Fruit fly (Drosophila melanogaster) whole organism, embryonic: ENCODE data around the gene CG18586.

Source experiments
- CG10267 ChIP-seq: fragments of 200-800 bp; sonication (Bioruptor generic); optimal IDR thresholded peaks from 2 replicates; lab custom pipeline; 2018; ENCODE audit warnings: missing biosample characterization, mild to moderate bottlenecking, missing genetic modification characterization, moderate library complexity
- CG10321 ChIP-seq: fragments of 200-800 bp; sonication (Bioruptor generic); IDR thresholded peaks from 2 replicates; pipeline ENCODE4 v1.3.6; 2022; ENCODE audit warnings: missing biosample characterization, missing genetic modification characterization
- CG10366 ChIP-seq: fragments of 200-800 bp; sonication (Bioruptor generic); IDR thresholded peaks from 2 replicates; pipeline ENCODE4 v1.3.6; 2022; ENCODE audit warnings: missing biosample characterization, missing genetic modification characterization
- CG11093 ChIP-seq: fragments of 200-800 bp; sonication (Bioruptor generic); IDR thresholded peaks from 3 replicates; pipeline ENCODE4 v1.3.6; 2022; ENCODE audit warnings: missing biosample characterization, missing genetic modification characterization
- CG11560 ChIP-seq: fragments of 200-800 bp; sonication (Bioruptor generic); IDR thresholded peaks from 3 replicates; pipeline ENCODE4 v1.3.6; 2022; ENCODE audit warnings: missing biosample characterization, missing genetic modification characterization
- CG12071 ChIP-seq: fragments of 200-800 bp; sonication (Bioruptor generic); optimal IDR thresholded peaks from 3 replicates; lab custom pipeline; 2018; ENCODE audit warnings: missing biosample characterization, mild to moderate bottlenecking, missing genetic modification characterization
- CG13287 ChIP-seq: fragments of 200-800 bp; sonication (Bioruptor generic); IDR thresholded peaks from 2 replicates; pipeline ENCODE4 v1.3.6; 2022; ENCODE audit warnings: missing biosample characterization, missing genetic modification characterization; ENCODE audit not compliant: partially characterized antibody
- CG14014 ChIP-seq: fragments of 200-800 bp; sonication (Bioruptor generic); IDR thresholded peaks from 2 replicates; pipeline ENCODE4 v1.3.6; 2022; ENCODE audit warnings: missing biosample characterization, missing genetic modification characterization
- CG14050 ChIP-seq: fragments of 200-800 bp; sonication (Bioruptor generic); IDR thresholded peaks from 3 replicates; pipeline ENCODE4 v1.3.6; 2022; ENCODE audit warnings: missing biosample characterization, missing genetic modification characterization
- CG1529 ChIP-seq: fragments of 200-800 bp; sonication (Bioruptor generic); optimal IDR thresholded peaks from 3 replicates; lab custom pipeline; 2018; ENCODE audit warnings: missing biosample characterization, missing genetic modification characterization
- CG15514 ChIP-seq: fragments of 200-800 bp; sonication (Bioruptor generic); optimal IDR thresholded peaks from 3 replicates; lab custom pipeline; 2017; ENCODE audit warnings: missing biosample characterization, missing genetic modification characterization, mild to moderate bottlenecking, moderate library complexity, missing genetic modification reagents
- CG15601 ChIP-seq: fragments of 200-800 bp; sonication (Bioruptor generic); optimal IDR thresholded peaks from 3 replicates; lab custom pipeline; 2019; ENCODE audit warnings: missing biosample characterization, mild to moderate bottlenecking, missing genetic modification characterization, moderate library complexity
- CG17829 ChIP-seq: fragments of 200-800 bp; optimal IDR thresholded peaks from 2 replicates; lab custom pipeline; 2019; ENCODE audit warnings: missing biosample characterization, mild to moderate bottlenecking, missing genetic modification characterization, moderate library complexity
- CG18476 ChIP-seq: fragments of 200-800 bp; sonication (Bioruptor generic); optimal IDR thresholded peaks from 2 replicates; lab custom pipeline; 2016; ENCODE audit warnings: missing biosample characterization, mild to moderate bottlenecking, missing genetic modification characterization
- CG2116 ChIP-seq: fragments of 200-800 bp; sonication (Bioruptor generic); optimal IDR thresholded peaks from 3 replicates; lab custom pipeline; 2018; ENCODE audit warnings: missing biosample characterization, mild to moderate bottlenecking, missing genetic modification characterization
- CG30403 ChIP-seq: fragments of 200-800 bp; sonication (Bioruptor generic); optimal IDR thresholded peaks from 3 replicates; lab custom pipeline; 2016; ENCODE audit warnings: missing biosample characterization, missing genetic modification characterization
- CG3407 ChIP-seq: fragments of 200-800 bp; sonication (Bioruptor generic); optimal IDR thresholded peaks from 2 replicates; lab custom pipeline; 2018; ENCODE audit warnings: missing biosample characterization, mild to moderate bottlenecking, missing genetic modification characterization
- CG43689 ChIP-seq: fragments of 200-800 bp; sonication (Bioruptor generic); IDR thresholded peaks from 2 replicates; pipeline ENCODE4 v1.3.6; 2022; ENCODE audit warnings: missing biosample characterization, missing genetic modification characterization
- CG4617 ChIP-seq: fragments of 200-800 bp; sonication (Bioruptor generic); optimal IDR thresholded peaks from 3 replicates; lab custom pipeline; 2016; ENCODE audit warnings: missing biosample characterization, missing genetic modification characterization, borderline replicate concordance
- CG9932 ChIP-seq: fragments of 200-800 bp; sonication (Bioruptor generic); IDR thresholded peaks from 2 replicates; pipeline ENCODE4 v1.3.6; 2022; ENCODE audit warnings: missing biosample characterization, missing genetic modification characterization
- CrebB ChIP-seq: fragments of 200-800 bp; sonication (Bioruptor generic); optimal IDR thresholded peaks from 3 replicates; lab custom pipeline; 2018; ENCODE audit warnings: missing biosample characterization, mild to moderate bottlenecking, missing genetic modification characterization
- Dref ChIP-seq: fragments of 200-800 bp; sonication (Bioruptor generic); IDR thresholded peaks from 2 replicates; pipeline ENCODE4 v1.3.6; 2022; ENCODE audit warnings: missing biosample characterization, missing genetic modification characterization
- E2f1 ChIP-seq: fragments of 200-800 bp; sonication (Bioruptor generic); IDR thresholded peaks from 2 replicates; pipeline ENCODE4 v1.3.6; 2022; ENCODE audit warnings: missing biosample characterization, missing genetic modification characterization
- E2f2 ChIP-seq: fragments of 200-800 bp; sonication (Bioruptor generic); IDR thresholded peaks from 2 replicates; pipeline ENCODE4 v1.3.6; 2022; ENCODE audit warnings: missing biosample characterization, missing genetic modification characterization
- Ets97D ChIP-seq: fragments of 200-800 bp; sonication (Bioruptor generic); optimal IDR thresholded peaks from 3 replicates; lab custom pipeline; 2016; ENCODE audit warnings: missing biosample characterization, missing genetic modification characterization
- HLHmδ ChIP-seq: fragments of 200-800 bp; sonication (Bioruptor generic); optimal IDR thresholded peaks from 2 replicates; lab custom pipeline; 2018; ENCODE audit warnings: missing biosample characterization, mild to moderate bottlenecking, missing genetic modification characterization, moderate library complexity
- HmgZ ChIP-seq: fragments of 200-800 bp; sonication (Bioruptor generic); optimal IDR thresholded peaks from 2 replicates; lab custom pipeline; 2018; ENCODE audit warnings: missing biosample characterization, mild to moderate bottlenecking, missing genetic modification characterization
- MTF-1 ChIP-seq: fragments of 200-800 bp; sonication (Bioruptor generic); optimal IDR thresholded peaks from 2 replicates; lab custom pipeline; 2018; ENCODE audit warnings: missing biosample characterization, mild to moderate bottlenecking, missing genetic modification characterization, borderline replicate concordance
- Myb ChIP-seq: fragments of 200-800 bp; sonication (Bioruptor generic); optimal IDR thresholded peaks from 2 replicates; lab custom pipeline; 2016; ENCODE audit warnings: missing biosample characterization, missing genetic modification characterization
- NC2β ChIP-seq: fragments of 200-800 bp; sonication (Bioruptor generic); optimal IDR thresholded peaks from 2 replicates; lab custom pipeline; 2016; ENCODE audit warnings: missing biosample characterization, missing genetic modification characterization
- Rfx ChIP-seq: fragments of 200-800 bp; sonication (Bioruptor generic); IDR thresholded peaks from 2 replicates; pipeline ENCODE4 v1.3.6; 2022; ENCODE audit warnings: missing biosample characterization, missing genetic modification characterization
- ara ChIP-seq: fragments of 200-800 bp; sonication (Bioruptor generic); IDR thresholded peaks from 2 replicates; pipeline ENCODE4 v1.3.6; 2022; ENCODE audit warnings: missing biosample characterization, missing genetic modification characterization
- az2 ChIP-seq: fragments of 200-800 bp; sonication (Bioruptor generic); optimal IDR thresholded peaks from 3 replicates; lab custom pipeline; 2016; ENCODE audit warnings: missing biosample characterization, missing genetic modification characterization
- bcd ChIP-seq: fragments of 200-800 bp; sonication (Bioruptor generic); optimal IDR thresholded peaks from 2 replicates; lab custom pipeline; 2017; ENCODE audit warnings: missing biosample characterization, mild to moderate bottlenecking, missing genetic modification characterization
- chinmo ChIP-seq: fragments of 200-800 bp; sonication (Bioruptor generic); IDR thresholded peaks from 4 replicates; pipeline ENCODE4 v1.3.6; 2022; ENCODE audit warnings: missing biosample characterization, missing genetic modification characterization; ENCODE audit not compliant: partially characterized antibody
- dpn ChIP-seq, 2 experiments: fragments of 200-800 bp; sonication (Bioruptor generic); optimal IDR thresholded peaks; 3 replicates each; lab custom pipeline; 2016; ENCODE audit warnings: missing biosample characterization in 2 of 2, missing genetic modification characterization in 2 of 2
- eyg ChIP-seq: fragments of 200-800 bp; sonication (Bioruptor generic); optimal IDR thresholded peaks from 3 replicates; lab custom pipeline; 2016; ENCODE audit warnings: missing biosample characterization, missing genetic modification characterization
- ftz-f1 ChIP-seq: fragments of 200-800 bp; sonication (Bioruptor generic); optimal IDR thresholded peaks from 2 replicates; lab custom pipeline; 2016; ENCODE audit warnings: missing biosample characterization, missing genetic modification characterization
- hbn ChIP-seq: fragments of 200-800 bp; sonication (Bioruptor generic); IDR thresholded peaks from 2 replicates; pipeline ENCODE4 v1.3.6; 2022; ENCODE audit warnings: missing biosample characterization, missing genetic modification characterization; ENCODE audit not compliant: partially characterized antibody
- otp ChIP-seq: fragments of 200-800 bp; sonication (Bioruptor generic); IDR thresholded peaks from 3 replicates; pipeline ENCODE4, ENCODE4 v1.3.6; 2022; ENCODE audit warnings: missing biosample characterization, missing genetic modification characterization
- pb ChIP-seq: fragments of 200-800 bp; sonication (Bioruptor generic); optimal IDR thresholded peaks from 3 replicates; lab custom pipeline; 2016; ENCODE audit warnings: missing biosample characterization, missing genetic modification characterization
- prd ChIP-seq, 3 experiments: fragments of >200 bp in 2 of 3; fragments of 200-800 bp in 1 of 3; sonication (Bioruptor generic) in 1 of 3; optimal IDR thresholded peaks in 2 of 3; IDR thresholded peaks in 1 of 3; 2 replicates in 2 of 3; 3 replicates in 1 of 3; pipeline versions ENCODE4 v1.3.6 to Lab custom; 2017 to 2022; ENCODE audit warnings: missing biosample characterization in 1 of 3, missing genetic modification characterization in 1 of 3
- pum ChIP-seq: fragments of 200-800 bp; sonication (Bioruptor generic); optimal IDR thresholded peaks from 2 replicates; lab custom pipeline; 2016; ENCODE audit warnings: missing biosample characterization, missing genetic modification characterization
- sisA ChIP-seq: fragments of 200-800 bp; sonication (Bioruptor generic); IDR thresholded peaks from 2 replicates; pipeline ENCODE4 v1.3.6; 2022; ENCODE audit warnings: missing biosample characterization, missing genetic modification characterization
- slbo ChIP-seq: fragments of 200-800 bp; sonication (Bioruptor generic); IDR thresholded peaks from 2 replicates; pipeline ENCODE4 v1.3.6; 2022; ENCODE audit warnings: missing biosample characterization, missing genetic modification characterization
- sr ChIP-seq: fragments of 200-800 bp; sonication (Bioruptor generic); IDR thresholded peaks from 3 replicates; pipeline ENCODE4 v1.3.6; 2022; ENCODE audit warnings: missing biosample characterization, missing genetic modification characterization
- tll ChIP-seq, 2 experiments: fragments of 200-800 bp in 1 of 2; fragments of >200 bp in 1 of 2; sonication (Bioruptor generic) in 1 of 2; optimal IDR thresholded peaks; 2 replicates each; lab custom pipeline; 2017 to 2019; ENCODE audit warnings: missing biosample characterization in 2 of 2, missing genetic modification characterization in 2 of 2, mild to moderate bottlenecking in 1 of 2, moderate library complexity in 1 of 2
- toy ChIP-seq: fragments of 200-800 bp; sonication (Bioruptor generic); IDR thresholded peaks from 2 replicates; pipeline ENCODE4 v1.3.6; 2022; ENCODE audit warnings: missing biosample characterization, missing genetic modification characterization
- zen ChIP-seq: fragments of 200-800 bp; sonication (Bioruptor generic); optimal IDR thresholded peaks from 3 replicates; lab custom pipeline; 2018; ENCODE audit warnings: missing biosample characterization, mild to moderate bottlenecking, missing genetic modification characterization, moderate library complexity

CG18586 gene

dm6 chr3L:5869614-5870204 is 3.4 kb upstream of the CG18586 start (continued):
- TF ChIP-seq HLHmδ (peak; percentile 27), sisA (GFP tag; lab: Robert Waterston, UW) (peak; percentile 83), CG11093 (GFP tag; lab: Robert Waterston, UW) (peak; percentile 37; the same call in 1 of the 3 replicates), Myb (GFP tag; lab: Kevin White, UChicago) (peak; percentile 18), CG17829 (tag; lab: Kevin White, UChicago) (peak; percentile 83), CG4617 (GFP tag; lab: Kevin White, UChicago) (peak; percentile 54), CG9932 (GFP tag; lab: Robert Waterston, UW) (peak; percentile 88), CG1529 (GFP tag; lab: Kevin White, UChicago) (no peak), bcd (GFP tag; lab: Kevin White, UChicago) (peak; percentile 54), CG43689 (GFP tag; lab: Robert Waterston, UW) (no peak), dpn (GFP tag; optimal IDR thresholded peaks at IDR 0.05; lab: Kevin White, UChicago) (peak; percentile 78 to 89), E2f2 (GFP tag; lab: Robert Waterston, UW) (peak; percentile 48), CG12071 (GFP tag; lab: Kevin White, UChicago) (peak; percentile 33), Dref (GFP tag; lab: Robert Waterston, UW) (0 out of 2 replicates have a peak, but pooled peaks have one; percentile 8), CG11560 (tag; lab: Robert Waterston, UW) (peak; percentile 69; the same call in 2 of the 3 replicates), pb (GFP tag; lab: Kevin White, UChicago) (peak; percentile 63), MTF-1 (GFP tag; lab: Kevin White, UChicago) (peak; percentile 77), pum (peak; percentile 73), eyg (GFP tag; lab: Kevin White, UChicago) (no peak), NC2β (GFP tag; lab: Kevin White, UChicago) (peak; percentile 60), ftz-f1 (GFP tag; lab: Kevin White, UChicago) (peak; percentile 49), CG2116 (GFP tag; lab: Kevin White, UChicago) (peak; percentile 22), CG18476 (peak; percentile 43), slbo (GFP tag; lab: Robert Waterston, UW) (peak; percentile 93), sr (GFP tag; lab: Robert Waterston, UW) (peak; percentile 55; the same call in 1 of the 3 replicates), toy (GFP tag; lab: Robert Waterston, UW) (no peak), CG15601 (peak; percentile 62), chinmo (GFP tag; lab: Robert Waterston, UW) (peak; percentile 67; the same call in 1 of the 4 replicates), CG14014 (peak; percentile 43; the same call in 1 of the 2 replicates), CG10267 (tag; lab: Kevin White, UChicago) (peak; percentile 82), prd (optimal IDR thresholded peaks at IDR 0.05; lab: Kevin White, UChicago) (no peak), prd (GFP tag; IDR thresholded peaks at IDR 0.05; lab: Robert Waterston, UW) (peak; percentile 81), tll (GFP tag; optimal IDR thresholded peaks at IDR 0.05; lab: Kevin White, UChicago) (no peak), CG13287 (GFP tag; lab: Robert Waterston, UW) (peak; percentile 76; the same call in 1 of the 2 replicates), az2 (GFP tag; lab: Kevin White, UChicago) (peak; percentile 67), CG10321 (GFP tag; lab: Robert Waterston, UW) (peak; percentile 38; the same call in 1 of the 2 replicates), CG15514 (peak; percentile 65), CG30403 (GFP tag; lab: Kevin White, UChicago) (peak; percentile 56), CG3407 (GFP tag; lab: Kevin White, UChicago) (no peak), CrebB (tag; lab: Kevin White, UChicago) (no peak), hbn (no peak), Ets97D (GFP tag; lab: Kevin White, UChicago) (peak; percentile 12), CG10366 (GFP tag; lab: Robert Waterston, UW) (peak; percentile 78), HmgZ (tag; lab: Kevin White, UChicago) (peak; percentile 72), Rfx (GFP tag; lab: Robert Waterston, UW) (peak; percentile 94), E2f1 (GFP tag; lab: Robert Waterston, UW) (peak; percentile 64), zen (tag; lab: Kevin White, UChicago) (peak; percentile 86), ara (peak; percentile 58), otp (peak; percentile 76; the same call in 2 of the 3 replicates), CG14050 (GFP tag; lab: Robert Waterston, UW) (peak; percentile 51)
